Fruit fly (Drosophila melanogaster) whole organism, embryonic: Measurements from ENCODE around the gene Pc.
A peak's percentile ranks its signal among the peaks of the same experiment; 100 is the strongest.

Experiments used
- Aef1 ChIP-seq: fragments of 200-800 bp; sonication (Bioruptor generic); IDR thresholded peaks from 3 replicates; pipeline ENCODE4 v1.3.6; 2022; ENCODE audit warnings: missing biosample characterization, missing genetic modification characterization
- Antp ChIP-seq: fragments of 200-800 bp; sonication (Bioruptor generic); optimal IDR thresholded peaks from 3 replicates; lab custom pipeline; 2016; ENCODE audit warnings: missing biosample characterization, missing genetic modification characterization
- Bgb ChIP-seq: fragments of 200-800 bp; sonication (Bioruptor generic); IDR thresholded peaks from 2 replicates; pipeline ENCODE4 v1.3.6; 2022; ENCODE audit warnings: missing biosample characterization, missing genetic modification characterization; ENCODE audit not compliant: partially characterized antibody
- Blimp-1 ChIP-seq: fragments of 200-800 bp; sonication (Bioruptor generic); optimal IDR thresholded peaks from 3 replicates; lab custom pipeline; 2018; ENCODE audit warnings: missing biosample characterization, missing genetic modification characterization, mild to moderate bottlenecking, moderate library complexity, missing genetic modification reagents
- C15 ChIP-seq: fragments of 200-800 bp; sonication (Bioruptor generic); IDR thresholded peaks from 3 replicates; pipeline ENCODE4 v1.3.6; 2022; ENCODE audit warnings: missing biosample characterization, missing genetic modification characterization
- CG10209 ChIP-seq: fragments of 200-800 bp; sonication (Bioruptor generic); optimal IDR thresholded peaks from 3 replicates; lab custom pipeline; 2017; ENCODE audit warnings: missing biosample characterization, mild to moderate bottlenecking, missing genetic modification characterization, missing genetic modification reagents
- CG14710 ChIP-seq: fragments of 200-800 bp; sonication (Bioruptor generic); optimal IDR thresholded peaks from 3 replicates; lab custom pipeline; 2019; ENCODE audit warnings: missing biosample characterization, mild to moderate bottlenecking, missing genetic modification characterization, moderate library complexity
- CG15514 ChIP-seq: fragments of 200-800 bp; sonication (Bioruptor generic); optimal IDR thresholded peaks from 3 replicates; lab custom pipeline; 2017; ENCODE audit warnings: missing biosample characterization, missing genetic modification characterization, mild to moderate bottlenecking, moderate library complexity, missing genetic modification reagents
- CG15696 ChIP-seq: fragments of 200-800 bp; sonication (Bioruptor generic); optimal IDR thresholded peaks from 2 replicates; lab custom pipeline; 2019; ENCODE audit warnings: missing biosample characterization, mild to moderate bottlenecking, missing genetic modification characterization, moderate library complexity
- CG17612 ChIP-seq: fragments of 200-800 bp; sonication (Bioruptor generic); IDR thresholded peaks from 2 replicates; pipeline ENCODE4 v1.3.6; 2022; ENCODE audit warnings: missing biosample characterization, missing genetic modification characterization
- CG17912 ChIP-seq: fragments of 200-800 bp; sonication (Bioruptor generic); optimal IDR thresholded peaks from 2 replicates; lab custom pipeline; 2018; ENCODE audit warnings: missing biosample characterization, mild to moderate bottlenecking, missing genetic modification characterization
- CG31224 ChIP-seq: fragments of 200-800 bp; sonication (Bioruptor generic); IDR thresholded peaks from 2 replicates; pipeline ENCODE4 v1.3.6; 2022; ENCODE audit warnings: missing biosample characterization, missing genetic modification characterization
- CG3281 ChIP-seq: fragments of 200-800 bp; sonication (Bioruptor generic); optimal IDR thresholded peaks from 3 replicates; lab custom pipeline; 2017; ENCODE audit warnings: missing biosample characterization, mild to moderate bottlenecking, missing genetic modification characterization
- CG34422 ChIP-seq: fragments of 200-800 bp; sonication (Bioruptor generic); IDR thresholded peaks from 3 replicates; pipeline ENCODE4 v1.3.6; 2022; ENCODE audit warnings: missing biosample characterization, missing genetic modification characterization
- CG3847 ChIP-seq: fragments of 200-800 bp; sonication (Bioruptor generic); IDR thresholded peaks from 2 replicates; pipeline ENCODE4 v1.3.6; 2022; ENCODE audit warnings: missing biosample characterization, missing genetic modification characterization
- CG4360 ChIP-seq: fragments of 200-800 bp; sonication (Bioruptor generic); IDR thresholded peaks from 2 replicates; pipeline ENCODE4 v1.3.6; 2022; ENCODE audit warnings: missing biosample characterization, missing genetic modification characterization
- CG4707 ChIP-seq: fragments of 200-800 bp; sonication (Bioruptor generic); optimal IDR thresholded peaks from 2 replicates; lab custom pipeline; 2018; ENCODE audit warnings: missing biosample characterization, mild to moderate bottlenecking, missing genetic modification characterization, moderate library complexity
- CG4730 ChIP-seq: fragments of 200-800 bp; sonication (Bioruptor generic); IDR thresholded peaks from 2 replicates; pipeline ENCODE4 v1.3.6; 2022; ENCODE audit warnings: missing biosample characterization, missing genetic modification characterization
- CG6765 ChIP-seq: fragments of 200-800 bp; sonication (Bioruptor generic); optimal IDR thresholded peaks from 3 replicates; lab custom pipeline; 2017; ENCODE audit warnings: missing biosample characterization, mild to moderate bottlenecking, missing genetic modification characterization
- CG7271 ChIP-seq: fragments of 200-800 bp; sonication (Bioruptor generic); optimal IDR thresholded peaks from 2 replicates; lab custom pipeline; 2018; ENCODE audit warnings: missing biosample characterization, mild to moderate bottlenecking, missing genetic modification characterization, moderate library complexity
- CG7745 ChIP-seq: fragments of 200-800 bp; sonication (Bioruptor generic); optimal IDR thresholded peaks from 2 replicates; lab custom pipeline; 2018; ENCODE audit warnings: missing biosample characterization, mild to moderate bottlenecking, missing genetic modification characterization, moderate library complexity
- CG7786 ChIP-seq: fragments of 200-800 bp; sonication (Bioruptor generic); optimal IDR thresholded peaks from 2 replicates; lab custom pipeline; 2016; ENCODE audit warnings: missing biosample characterization, missing genetic modification characterization
- CG8089 ChIP-seq: fragments of 200-800 bp; sonication (Bioruptor generic); optimal IDR thresholded peaks from 3 replicates; lab custom pipeline; 2016; ENCODE audit warnings: missing biosample characterization, missing genetic modification characterization
- CG8388 ChIP-seq: fragments of 200-800 bp; sonication (Bioruptor generic); optimal IDR thresholded peaks from 2 replicates; lab custom pipeline; 2019; ENCODE audit warnings: missing biosample characterization, mild to moderate bottlenecking, missing genetic modification characterization, moderate library complexity
- CG9215 ChIP-seq: fragments of 200-800 bp; sonication (Bioruptor generic); IDR thresholded peaks from 2 replicates; pipeline ENCODE4 v1.3.6; 2022; ENCODE audit warnings: missing biosample characterization, missing genetic modification characterization
- CrebB ChIP-seq: fragments of 200-800 bp; sonication (Bioruptor generic); optimal IDR thresholded peaks from 3 replicates; lab custom pipeline; 2018; ENCODE audit warnings: missing biosample characterization, mild to moderate bottlenecking, missing genetic modification characterization
- Hmx ChIP-seq: fragments of 200-800 bp; sonication (Bioruptor generic); optimal IDR thresholded peaks from 2 replicates; lab custom pipeline; 2016; ENCODE audit warnings: missing biosample characterization, missing genetic modification characterization
- Hr51 ChIP-seq, 2 experiments: fragments of 200-800 bp; sonication (Bioruptor generic); optimal IDR thresholded peaks; 2 replicates in 1 of 2; 3 replicates in 1 of 2; lab custom pipeline; 2016 to 2018; ENCODE audit warnings: missing biosample characterization in 2 of 2, missing genetic modification characterization in 2 of 2, mild to moderate bottlenecking in 1 of 2, moderate library complexity in 1 of 2
- MBD-R2 ChIP-seq: fragments of 200-800 bp; sonication (Bioruptor generic); IDR thresholded peaks from 2 replicates; pipeline ENCODE4 v1.3.6; 2022; ENCODE audit warnings: missing biosample characterization, missing genetic modification characterization
- MESR4 ChIP-seq: fragments of 200-800 bp; sonication (Bioruptor generic); optimal IDR thresholded peaks from 2 replicates; lab custom pipeline; 2018; ENCODE audit warnings: missing biosample characterization, mild to moderate bottlenecking, missing genetic modification characterization, moderate library complexity
- Meics ChIP-seq: fragments of 200-800 bp; sonication (Bioruptor generic); optimal IDR thresholded peaks from 2 replicates; lab custom pipeline; 2017; ENCODE audit warnings: missing biosample characterization, mild to moderate bottlenecking, missing genetic modification characterization
- PHDP ChIP-seq: fragments of 200-800 bp; sonication (Bioruptor generic); optimal IDR thresholded peaks from 3 replicates; lab custom pipeline; 2018; ENCODE audit warnings: missing biosample characterization, mild to moderate bottlenecking, missing genetic modification characterization, moderate library complexity
- Ravus ChIP-seq: fragments of 200-800 bp; sonication (Bioruptor generic); IDR thresholded peaks from 2 replicates; pipeline ENCODE4 v1.3.6; 2022; ENCODE audit warnings: missing biosample characterization, missing genetic modification characterization
- Spps ChIP-seq: fragments of 200-800 bp; sonication (Bioruptor generic); optimal IDR thresholded peaks from 2 replicates; lab custom pipeline; 2018; ENCODE audit warnings: missing biosample characterization, mild to moderate bottlenecking, missing genetic modification characterization
- Stat92E ChIP-seq, 3 experiments: fragments of >200 bp in 2 of 3; fragments of 200-800 bp in 1 of 3; sonication (Bioruptor generic) in 1 of 3; optimal IDR thresholded peaks; 2 replicates each; lab custom pipeline; 2017 to 2019; ENCODE audit warnings: missing biosample characterization in 3 of 3, missing genetic modification characterization in 3 of 3, mild to moderate bottlenecking in 1 of 3, moderate library complexity in 1 of 3
- TFAM ChIP-seq: fragments of 200-800 bp; sonication (Bioruptor generic); optimal IDR thresholded peaks from 2 replicates; lab custom pipeline; 2017; ENCODE audit warnings: missing biosample characterization, missing genetic modification characterization, inconsistent platforms
- ab ChIP-seq: fragments of 200-800 bp; sonication (Bioruptor generic); optimal IDR thresholded peaks from 2 replicates; lab custom pipeline; 2016; ENCODE audit warnings: missing biosample characterization, missing genetic modification characterization
- cato ChIP-seq: fragments of 200-800 bp; sonication (Bioruptor generic); optimal IDR thresholded peaks from 2 replicates; lab custom pipeline; 2016; ENCODE audit warnings: missing biosample characterization, missing genetic modification characterization, borderline replicate concordance
- chinmo ChIP-seq: fragments of 200-800 bp; sonication (Bioruptor generic); IDR thresholded peaks from 4 replicates; pipeline ENCODE4 v1.3.6; 2022; ENCODE audit warnings: missing biosample characterization, missing genetic modification characterization; ENCODE audit not compliant: partially characterized antibody
- crc ChIP-seq: fragments of 200-800 bp; sonication (Bioruptor generic); optimal IDR thresholded peaks from 2 replicates; lab custom pipeline; 2016; ENCODE audit warnings: missing biosample characterization, missing genetic modification characterization
- gfzf ChIP-seq: fragments of 200-800 bp; sonication (Bioruptor generic); optimal IDR thresholded peaks from 2 replicates; lab custom pipeline; 2016; ENCODE audit warnings: missing biosample characterization, mild to moderate bottlenecking, missing genetic modification characterization, moderate library complexity
- ken ChIP-seq: fragments of 200-800 bp; sonication (Bioruptor generic); IDR thresholded peaks from 3 replicates; pipeline ENCODE4 v1.3.6; 2022; ENCODE audit warnings: missing biosample characterization, missing genetic modification characterization
- kni ChIP-seq: fragments of 200-800 bp; sonication (Bioruptor generic); optimal IDR thresholded peaks from 3 replicates; lab custom pipeline; 2017; ENCODE audit warnings: mild to moderate bottlenecking, missing biosample characterization, missing genetic modification reagents, missing genetic modification characterization
- pita ChIP-seq: fragments of 200-800 bp; sonication (Bioruptor generic); optimal IDR thresholded peaks from 2 replicates; lab custom pipeline; 2017; ENCODE audit warnings: missing biosample characterization, mild to moderate bottlenecking, missing genetic modification characterization
- psq ChIP-seq: fragments of 200-800 bp; sonication (Bioruptor generic); optimal IDR thresholded peaks from 2 replicates; lab custom pipeline; 2017; ENCODE audit warnings: missing biosample characterization, missing genetic modification characterization
- ranshi ChIP-seq: fragments of 200-800 bp; sonication (Bioruptor generic); IDR thresholded peaks from 2 replicates; pipeline ENCODE4 v1.3.6; 2022; ENCODE audit warnings: missing biosample characterization, missing genetic modification characterization
- ro ChIP-seq: fragments of 200-800 bp; sonication (Bioruptor generic); IDR thresholded peaks from 2 replicates; pipeline ENCODE4 v1.3.6; 2022; ENCODE audit warnings: missing biosample characterization, missing genetic modification characterization
- row ChIP-seq: fragments of 200-800 bp; sonication (Bioruptor generic); IDR thresholded peaks from 3 replicates; pipeline ENCODE4 v1.3.6; 2022; ENCODE audit warnings: missing biosample characterization, missing genetic modification characterization
- sens ChIP-seq: fragments of 200-800 bp; sonication (Bioruptor generic); peaks from one replicate; lab custom pipeline; 2016; ENCODE audit warnings: missing biosample characterization, missing genetic modification characterization
- vvl ChIP-seq: fragments of 200-800 bp; sonication (Bioruptor generic); IDR thresholded peaks from 2 replicates; pipeline ENCODE4 v1.3.6; 2022; ENCODE audit warnings: missing biosample characterization, missing genetic modification characterization
- yki ChIP-seq: fragments of >200 bp; optimal IDR thresholded peaks from 3 replicates; lab custom pipeline; 2018

Gene Pc

dm6 chr3L:21348983-21349432 lies 31.2 kb upstream of the Pc start, which contains the start of gene ebd2 (continued):
- no peak for TF ChIP-seq Hr51 (GFP tag; optimal IDR thresholded peaks at IDR 0.05; lab: Kevin White, UChicago)
- TF ChIP-seq Bgb (GFP tag; lab: Robert Waterston, UW) = 0 out of 2 replicates have a peak, but pooled peaks have one; percentile 5
- peak; percentile 17; the same call in 1 of the 2 replicates for TF ChIP-seq ranshi (GFP tag; lab: Robert Waterston, UW)
- TF ChIP-seq ken (GFP tag; lab: Robert Waterston, UW) = no peak
- no peak for TF ChIP-seq psq (GFP tag; lab: Kevin White, UChicago)
- no peak for TF ChIP-seq Stat92E (GFP tag; optimal IDR thresholded peaks at IDR 0.05; lab: Kevin White, UChicago)
- TF ChIP-seq row (GFP tag; lab: Robert Waterston, UW) = no peak; the same call in 2 of the 3 replicates
- TF ChIP-seq CG31224 (GFP tag; lab: Robert Waterston, UW) = no peak
- TF ChIP-seq CG8089 = no peak
- TF ChIP-seq CG7786 = no peak
- peak; percentile 15; the same call in 1 of the 2 replicates for TF ChIP-seq vvl (GFP tag; lab: Robert Waterston, UW)
- TF ChIP-seq CG7271 (tag; lab: Kevin White, UChicago) = no peak
- no peak for TF ChIP-seq yki (lab: Kevin White, UChicago)
- TF ChIP-seq CG14710 (tag; lab: Kevin White, UChicago) = no peak
- TF ChIP-seq sens (GFP tag; lab: Kevin White, UChicago) = peak; percentile 62
- no peak for TF ChIP-seq Ravus (GFP tag; lab: Robert Waterston, UW)
- TF ChIP-seq TFAM (GFP tag; lab: Kevin White, UChicago) = no peak
- TF ChIP-seq CG4730 (GFP tag; lab: Robert Waterston, UW) = no peak
- TF ChIP-seq CG17612 (GFP tag; lab: Robert Waterston, UW) = no peak
- TF ChIP-seq CG4360 = no peak
- no peak for TF ChIP-seq ab (GFP tag; lab: Kevin White, UChicago)
- peak; percentile 67 for TF ChIP-seq CG15514 (GFP tag; lab: Kevin White, UChicago)
- no peak for TF ChIP-seq Hmx (GFP tag; lab: Kevin White, UChicago)
- no peak for TF ChIP-seq MESR4 (GFP tag; lab: Kevin White, UChicago)
- TF ChIP-seq ro (GFP tag; lab: Robert Waterston, UW) = no peak
- TF ChIP-seq pita = no peak
- no peak for TF ChIP-seq CG15696 (tag; lab: Kevin White, UChicago)
- TF ChIP-seq Spps = no peak
- no peak for TF ChIP-seq CG17912
- peak; percentile 7 for TF ChIP-seq CG10209 (GFP tag; lab: Kevin White, UChicago)
- TF ChIP-seq CG3281 (GFP tag; lab: Kevin White, UChicago) = peak; percentile 35
- no peak for TF ChIP-seq CrebB (tag; lab: Kevin White, UChicago)
- no peak for TF ChIP-seq CG8388 (GFP tag; lab: Kevin White, UChicago)
- TF ChIP-seq PHDP (tag; lab: Kevin White, UChicago) = peak; percentile 36
- no peak for TF ChIP-seq Blimp-1
- TF ChIP-seq kni = peak; percentile 72
- TF ChIP-seq Aef1 (GFP tag; lab: Robert Waterston, UW) = no peak
- no peak for TF ChIP-seq MBD-R2 (GFP tag; lab: Robert Waterston, UW)
- no peak for TF ChIP-seq cato
- TF ChIP-seq CG34422 (GFP tag; lab: Robert Waterston, UW) = 0 out of 3 replicates have a peak, but pooled peaks have one; percentile 31
- no peak for TF ChIP-seq Antp (GFP tag; lab: Kevin White, UChicago)
- no peak for TF ChIP-seq CG3847 (GFP tag; lab: Robert Waterston, UW)
- TF ChIP-seq gfzf (GFP tag; lab: Kevin White, UChicago) = no peak
- TF ChIP-seq C15 (GFP tag; lab: Robert Waterston, UW) = no peak
- TF ChIP-seq CG6765 (GFP tag; lab: Kevin White, UChicago) = peak; percentile 67
- TF ChIP-seq Meics (GFP tag; lab: Kevin White, UChicago) = peak; percentile 44
- no peak for TF ChIP-seq CG7745 (tag; lab: Kevin White, UChicago)
- TF ChIP-seq CG4707 = no peak
- TF ChIP-seq CG9215 (GFP tag; lab: Robert Waterston, UW) = no peak
- no peak for TF ChIP-seq crc
- TF ChIP-seq chinmo (GFP tag; lab: Robert Waterston, UW) = peak; percentile 91; the same call in 3 of the 4 replicates
